Worm (Caenorhabditis elegans) whole organism, early embryonic: ENCODE data around the gene ran-2.

Experiments
- ama-1 ChIP-seq: fragments of 150-350 bp; optimal IDR thresholded peaks from 2 replicates; lab custom pipeline; 2014
- flt-1 ChIP-seq: fragments of 200-800 bp; sonication (Bioruptor generic); IDR thresholded peaks from 2 replicates; pipeline ENCODE4 v1.3.6; 2022; ENCODE audit warnings: missing genetic modification characterization, missing compliant biosample characterization
- hmbx-1 ChIP-seq: sonication (generic microtip); optimal IDR thresholded peaks from 2 replicates; lab custom pipeline; 2016; ENCODE audit warnings: mild to moderate bottlenecking, missing genetic modification characterization, missing compliant biosample characterization
- tbx-11 ChIP-seq: fragments of 200-800 bp; sonication (Bioruptor generic); IDR thresholded peaks from 2 replicates; pipeline ENCODE4 v1.3.6; 2022; ENCODE audit warnings: missing genetic modification characterization, missing compliant biosample characterization
- tbx-37 ChIP-seq: fragments of 200-800 bp; sonication (Bioruptor generic); conservative IDR thresholded peaks from 2 replicates; pipeline ENCODE4 v1.3.6; 2022; ENCODE audit warnings: missing genetic modification reagents, missing genetic modification characterization, missing compliant biosample characterization
- tra-4 ChIP-seq: sonication (generic microtip); optimal IDR thresholded peaks from 2 replicates; lab custom pipeline; 2017; ENCODE audit warnings: missing genetic modification characterization, missing compliant biosample characterization

DNA sequence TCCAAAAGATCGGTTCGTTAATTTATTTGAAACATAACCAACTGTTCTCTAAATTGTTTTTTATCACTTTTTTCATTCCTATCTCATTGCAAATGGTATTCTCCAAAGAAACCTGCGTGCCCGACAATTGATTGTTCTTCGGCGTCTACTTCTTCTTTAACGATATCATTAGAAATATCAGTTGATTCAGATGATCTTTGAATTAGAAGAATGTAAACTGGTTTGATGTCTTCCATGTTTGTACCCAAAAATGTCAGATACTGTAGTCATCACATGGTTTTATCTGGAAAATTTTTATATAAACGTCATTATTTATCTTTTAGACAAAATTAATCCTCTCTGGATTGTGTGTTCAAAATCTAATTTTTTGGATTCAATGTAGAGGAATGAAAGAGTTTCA lies 35.6 kb upstream of the ran-2 start:
- no peak for TF ChIP-seq hmbx-1 (tag; lab: Kevin White, UChicago)
- no peak for TF ChIP-seq ama-1
- TF ChIP-seq tbx-37 (GFP tag; lab: Robert Waterston, UW): no peak
- TF ChIP-seq tra-4 (tag; lab: Kevin White, UChicago): no peak
- no peak for TF ChIP-seq flt-1 (GFP tag; lab: Robert Waterston, UW)
- no peak for TF ChIP-seq tbx-11 (GFP tag; lab: Robert Waterston, UW)
